Worm (Caenorhabditis elegans) whole organism, young adult: ENCODE data around the gene F02D8.9.

Source experiments
- D2030.7 ChIP-seq: fragments of 200-800 bp; sonication (Bioruptor generic); IDR thresholded peaks from 2 replicates; pipeline ENCODE4 v1.3.6; 2022; ENCODE audit warnings: missing genetic modification reagents, missing genetic modification characterization, missing compliant biosample characterization
- F49E8.2 ChIP-seq: sonication (generic microtip); optimal IDR thresholded peaks from 3 replicates; lab custom pipeline; 2017; ENCODE audit warnings: missing genetic modification characterization, mild to moderate bottlenecking, missing compliant biosample characterization, antibody characterized with exemption, moderate library complexity; ENCODE audit not compliant: insufficient read depth
- ceh-58 ChIP-seq: fragments of 200-800 bp; sonication (Bioruptor generic); IDR thresholded peaks from 2 replicates; pipeline ENCODE4 v1.3.6; 2022; ENCODE audit warnings: missing genetic modification characterization, missing compliant biosample characterization
- efl-1 ChIP-seq: fragments of 150-350 bp; optimal IDR thresholded peaks from 2 replicates; lab custom pipeline; 2014; ENCODE audit warnings: missing biosample characterization, missing genetic modification reagents, missing genetic modification characterization
- lin-26 ChIP-seq: fragments of 200-800 bp; sonication (Bioruptor generic); IDR thresholded peaks from 2 replicates; pipeline ENCODE4 v1.3.6; 2022; ENCODE audit warnings: missing genetic modification reagents, missing genetic modification characterization, missing compliant biosample characterization
- mes-4 ChIP-seq: sonication (generic microtip); optimal IDR thresholded peaks from 2 replicates; lab custom pipeline; 2016; ENCODE audit warnings: missing genotype, missing genetic modification characterization, missing compliant biosample characterization
- unc-62 ChIP-seq: fragments of 150-350 bp; optimal IDR thresholded peaks from 2 replicates; lab custom pipeline; 2014; ENCODE audit warnings: missing biosample characterization, missing genetic modification reagents, missing genetic modification characterization

DNA sequence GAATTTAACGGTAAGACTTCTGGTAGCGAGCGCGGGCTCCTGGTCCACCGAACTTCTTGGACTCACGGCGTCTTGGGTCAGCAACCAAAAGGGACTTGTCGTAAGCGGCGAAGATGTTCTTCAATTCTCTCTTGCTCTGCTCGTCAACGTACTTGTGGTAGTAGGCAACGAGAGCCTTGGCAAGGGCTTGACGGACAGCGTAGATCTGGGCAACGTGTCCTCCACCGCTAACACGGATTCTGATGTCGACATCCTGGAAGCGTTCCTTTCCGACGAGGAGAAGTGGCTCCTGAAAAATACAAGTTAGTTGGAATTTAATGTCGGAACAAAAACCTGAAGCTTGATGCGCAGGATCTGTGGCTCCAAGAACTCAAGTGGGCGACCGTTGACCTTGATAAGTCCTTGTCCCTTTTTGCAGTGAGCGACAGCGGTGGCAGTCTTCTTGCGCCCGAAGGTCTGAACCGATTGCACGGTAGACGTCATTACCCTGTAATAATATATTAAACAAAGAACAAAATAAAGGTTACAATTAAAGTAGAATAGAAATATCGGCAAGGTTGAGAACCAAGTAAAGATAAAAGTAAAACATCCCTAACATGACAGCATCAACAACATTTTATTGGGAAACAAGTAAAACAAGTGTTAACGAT, 44.6 kb upstream of the F02D8.9 start, which contains the start of gene rps-16:
- peak; percentile 3 for TF ChIP-seq efl-1 (GFP tag; lab: Kevin White, UChicago)
- no peak; the same call in 1 of the 2 replicates for TF ChIP-seq lin-26 (GFP tag; lab: Robert Waterston, UW)
- no peak for TF ChIP-seq mes-4 (tag; lab: Kevin White, UChicago)
- no peak for TF ChIP-seq D2030.7 (GFP tag; lab: Robert Waterston, UW)
- no peak for TF ChIP-seq unc-62 (GFP tag; lab: Kevin White, UChicago)
- 0 out of 2 replicates have a peak, but pooled peaks have one; percentile 85 for TF ChIP-seq ceh-58
- TF ChIP-seq F49E8.2 (tag; lab: Kevin White, UChicago), result peak; percentile 25
